Fruit fly (Drosophila melanogaster) S2 (cell line): ENCODE results near the gene beat-IIIc.

Experiments used
- CG8478 ChIP-seq: fragments of >200 bp; optimal IDR thresholded peaks from 2 replicates; lab custom pipeline; 2018
- CTCF ChIP-seq, 2 experiments: fragments of >200 bp; optimal IDR thresholded peaks; 2 replicates each; lab custom pipeline; 2018

DNA sequence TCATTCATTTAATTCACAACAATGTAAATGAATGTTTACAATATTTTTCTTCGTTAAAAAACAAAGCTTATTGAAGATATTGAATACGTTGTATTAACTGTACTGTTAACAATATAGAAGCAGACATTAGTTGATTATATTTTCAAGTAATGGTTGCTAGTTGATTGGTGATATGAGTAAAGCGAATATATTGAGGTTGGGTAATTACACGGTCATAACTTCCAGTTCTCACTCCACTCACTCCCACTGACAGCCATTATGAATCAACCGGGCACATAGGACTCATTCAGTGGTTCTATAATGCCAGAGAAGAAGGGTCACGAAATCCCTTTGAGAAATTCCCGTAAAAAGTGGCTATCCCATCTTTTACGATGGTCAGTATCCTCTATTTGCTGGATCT lies 78.9 kb downstream of the beat-IIIc start, which contains the start of gene Grl36a:
- no peak for TF ChIP-seq CG8478 (lab: Kevin White, UChicago)
- TF ChIP-seq CTCF (optimal IDR thresholded peaks at IDR 0.05; lab: Kevin White, UChicago): no peak
